Fruit fly (Drosophila melanogaster) whole organism: ENCODE measurements around the gene Lrr47.

Source experiments
- CG8478 ChIP-seq: fragments of >200 bp; optimal IDR thresholded peaks from 2 replicates; lab custom pipeline; 2018; ENCODE audit warnings: inconsistent platforms
- Dll ChIP-seq: fragments of >200 bp; optimal IDR thresholded peaks from 2 replicates; lab custom pipeline; 2017
- pan ChIP-seq: fragments of >200 bp; optimal IDR thresholded peaks from 2 replicates; lab custom pipeline; 2017
- psq ChIP-seq: fragments of >200 bp; optimal IDR thresholded peaks from 2 replicates; lab custom pipeline; 2017
- usp ChIP-seq: fragments of >200 bp; optimal IDR thresholded peaks from 2 replicates; lab custom pipeline; 2017; ENCODE audit warnings: missing biosample characterization, missing genetic modification characterization, mixed read lengths

dm6 chr2L:10565674-10566073, 48.5 kb downstream of the Lrr47 start:
- no peak for TF ChIP-seq pan (lab: Kevin White, UChicago)
- TF ChIP-seq psq (lab: Kevin White, UChicago): no peak
- no peak for TF ChIP-seq usp (GFP tag; lab: Kevin White, UChicago)
- TF ChIP-seq CG8478 (lab: Kevin White, UChicago): no peak
- TF ChIP-seq Dll (lab: Kevin White, UChicago): no peak
